Fruit fly (Drosophila melanogaster) whole organism, embryonic: ENCODE results near the gene Rpn11.

Experiments used
- Blimp-1 ChIP-seq: fragments of 200-800 bp; sonication (Bioruptor generic); optimal IDR thresholded peaks from 3 replicates; lab custom pipeline; 2018; ENCODE audit warnings: missing biosample characterization, missing genetic modification characterization, mild to moderate bottlenecking, moderate library complexity, missing genetic modification reagents
- C15 ChIP-seq: fragments of 200-800 bp; sonication (Bioruptor generic); IDR thresholded peaks from 3 replicates; pipeline ENCODE4 v1.3.6; 2022; ENCODE audit warnings: missing biosample characterization, missing genetic modification characterization
- CG10979 ChIP-seq: fragments of 200-800 bp; sonication (Bioruptor generic); optimal IDR thresholded peaks from 2 replicates; lab custom pipeline; 2018; ENCODE audit warnings: missing biosample characterization, mild to moderate bottlenecking, missing genetic modification characterization, moderate library complexity
- CG13123 ChIP-seq: fragments of 200-800 bp; sonication (Bioruptor generic); optimal IDR thresholded peaks from 2 replicates; lab custom pipeline; 2016; ENCODE audit warnings: missing biosample characterization, missing genetic modification characterization
- CG13894 ChIP-seq: fragments of 200-800 bp; sonication (Bioruptor generic); optimal IDR thresholded peaks from 3 replicates; lab custom pipeline; 2018; ENCODE audit warnings: missing biosample characterization, mild to moderate bottlenecking, missing genetic modification characterization, moderate library complexity
- CG15073 ChIP-seq: fragments of 200-800 bp; sonication (Bioruptor generic); optimal IDR thresholded peaks from 2 replicates; lab custom pipeline; 2016; ENCODE audit warnings: missing biosample characterization, missing genetic modification characterization
- CG17328 ChIP-seq: fragments of 200-800 bp; sonication (Bioruptor generic); IDR thresholded peaks from 2 replicates; pipeline ENCODE4 v1.3.6; 2022; ENCODE audit warnings: missing biosample characterization, missing genetic modification characterization
- CG17359 ChIP-seq: fragments of 200-800 bp; sonication (Bioruptor generic); optimal IDR thresholded peaks from 3 replicates; lab custom pipeline; 2018; ENCODE audit warnings: missing biosample characterization, mild to moderate bottlenecking, missing genetic modification characterization, moderate library complexity
- CG17385 ChIP-seq: fragments of 200-800 bp; sonication (Bioruptor generic); optimal IDR thresholded peaks from 3 replicates; lab custom pipeline; 2018; ENCODE audit warnings: missing biosample characterization, mild to moderate bottlenecking, missing genetic modification characterization
- CG18011 ChIP-seq: fragments of 200-800 bp; sonication (Bioruptor generic); optimal IDR thresholded peaks from 2 replicates; lab custom pipeline; 2017; ENCODE audit warnings: missing biosample characterization, missing genetic modification characterization, mild to moderate bottlenecking, moderate library complexity, missing genotype
- CG30431 ChIP-seq: fragments of 200-800 bp; sonication (Bioruptor generic); optimal IDR thresholded peaks from 2 replicates; lab custom pipeline; 2017; ENCODE audit warnings: missing biosample characterization, missing genetic modification characterization
- CG34376 ChIP-seq: fragments of 200-800 bp; sonication (Bioruptor generic); optimal IDR thresholded peaks from 2 replicates; lab custom pipeline; 2018; ENCODE audit warnings: missing biosample characterization, mild to moderate bottlenecking, missing genetic modification characterization
- CG3847 ChIP-seq: fragments of 200-800 bp; sonication (Bioruptor generic); IDR thresholded peaks from 2 replicates; pipeline ENCODE4 v1.3.6; 2022; ENCODE audit warnings: missing biosample characterization, missing genetic modification characterization
- CG6654 ChIP-seq: fragments of 200-800 bp; sonication (Bioruptor generic); optimal IDR thresholded peaks from 2 replicates; lab custom pipeline; 2017; ENCODE audit warnings: missing biosample characterization, mild to moderate bottlenecking, missing genetic modification characterization
- CG6791 ChIP-seq: fragments of 200-800 bp; sonication (Bioruptor generic); IDR thresholded peaks from 3 replicates; pipeline ENCODE4 v1.3.6; 2022; ENCODE audit warnings: missing biosample characterization, missing genetic modification characterization; ENCODE audit not compliant: partially characterized antibody
- CG7963 ChIP-seq: fragments of 200-800 bp; sonication (Bioruptor generic); IDR thresholded peaks from 3 replicates; pipeline ENCODE4 v1.3.6; 2022; ENCODE audit warnings: missing biosample characterization, missing genetic modification characterization; ENCODE audit not compliant: partially characterized antibody
- CG8944 ChIP-seq: fragments of 200-800 bp; sonication (Bioruptor generic); optimal IDR thresholded peaks from 3 replicates; lab custom pipeline; 2016; ENCODE audit warnings: missing biosample characterization, missing genetic modification characterization
- CG9797 ChIP-seq: fragments of 200-800 bp; sonication (Bioruptor generic); optimal IDR thresholded peaks from 3 replicates; lab custom pipeline; 2018; ENCODE audit warnings: missing biosample characterization, mild to moderate bottlenecking, missing genetic modification characterization
- CoRest ChIP-seq: fragments of 200-800 bp; sonication (Bioruptor generic); optimal IDR thresholded peaks from 3 replicates; lab custom pipeline; 2018; ENCODE audit warnings: missing biosample characterization, mild to moderate bottlenecking, missing genetic modification characterization, moderate library complexity
- Dp ChIP-seq: fragments of 200-800 bp; sonication (Bioruptor generic); optimal IDR thresholded peaks from 2 replicates; lab custom pipeline; 2018; ENCODE audit warnings: missing biosample characterization, mild to moderate bottlenecking, missing genetic modification characterization, moderate library complexity
- Gsc ChIP-seq: fragments of 200-800 bp; sonication (Bioruptor generic); IDR thresholded peaks from 2 replicates; pipeline ENCODE4 v1.3.6; 2022; ENCODE audit warnings: missing biosample characterization, missing genetic modification characterization
- HHEX ChIP-seq: fragments of 200-800 bp; sonication (Bioruptor generic); optimal IDR thresholded peaks from 3 replicates; lab custom pipeline; 2017; ENCODE audit warnings: missing biosample characterization, mild to moderate bottlenecking, missing genetic modification characterization, missing genetic modification reagents
- Hey ChIP-seq: fragments of 200-800 bp; sonication (Bioruptor generic); optimal IDR thresholded peaks from 3 replicates; lab custom pipeline; 2018; ENCODE audit warnings: missing biosample characterization, mild to moderate bottlenecking, missing genetic modification characterization
- Vsx1 ChIP-seq: fragments of 200-800 bp; sonication (Bioruptor generic); optimal IDR thresholded peaks from 2 replicates; lab custom pipeline; 2017; ENCODE audit warnings: missing biosample characterization, mild to moderate bottlenecking, missing genetic modification characterization, missing genetic modification reagents
- ac ChIP-seq: fragments of 200-800 bp; sonication (Bioruptor generic); optimal IDR thresholded peaks from 3 replicates; lab custom pipeline; 2017; ENCODE audit warnings: missing biosample characterization, mild to moderate bottlenecking, missing genetic modification characterization
- ash1 ChIP-seq: fragments of 200-800 bp; sonication (Bioruptor generic); optimal IDR thresholded peaks from 2 replicates; lab custom pipeline; 2018; ENCODE audit warnings: missing biosample characterization, mild to moderate bottlenecking, missing genetic modification characterization
- az2 ChIP-seq: fragments of 200-800 bp; sonication (Bioruptor generic); optimal IDR thresholded peaks from 3 replicates; lab custom pipeline; 2016; ENCODE audit warnings: missing biosample characterization, missing genetic modification characterization
- ci ChIP-seq: fragments of 200-800 bp; sonication (Bioruptor generic); IDR thresholded peaks from 3 replicates; pipeline ENCODE4 v1.3.6; 2022; ENCODE audit warnings: missing biosample characterization, missing genetic modification characterization
- jumu ChIP-seq: fragments of 200-800 bp; sonication (Bioruptor generic); optimal IDR thresholded peaks from 3 replicates; lab custom pipeline; 2016; ENCODE audit warnings: missing biosample characterization, missing genetic modification characterization
- lbe ChIP-seq: fragments of 200-800 bp; sonication (Bioruptor generic); optimal IDR thresholded peaks from 2 replicates; lab custom pipeline; 2016; ENCODE audit warnings: missing biosample characterization, mild to moderate bottlenecking, missing genetic modification characterization
- pum ChIP-seq: fragments of 200-800 bp; sonication (Bioruptor generic); optimal IDR thresholded peaks from 2 replicates; lab custom pipeline; 2016; ENCODE audit warnings: missing biosample characterization, missing genetic modification characterization
- pzg ChIP-seq: fragments of 200-800 bp; sonication (Bioruptor generic); optimal IDR thresholded peaks from 3 replicates; lab custom pipeline; 2018; ENCODE audit warnings: missing biosample characterization, mild to moderate bottlenecking, missing genetic modification characterization, moderate library complexity
- repo ChIP-seq: fragments of 200-800 bp; sonication (Bioruptor generic); optimal IDR thresholded peaks from 2 replicates; lab custom pipeline; 2016; ENCODE audit warnings: missing biosample characterization, missing genetic modification characterization
- slou ChIP-seq: fragments of 200-800 bp; sonication (Bioruptor generic); optimal IDR thresholded peaks from 3 replicates; lab custom pipeline; 2016; ENCODE audit warnings: missing biosample characterization, missing genetic modification characterization
- ssp ChIP-seq: fragments of 200-800 bp; sonication (Bioruptor generic); IDR thresholded peaks from 2 replicates; pipeline ENCODE4 v1.3.6; 2022; ENCODE audit warnings: missing biosample characterization, missing genetic modification characterization
- toy ChIP-seq: fragments of 200-800 bp; sonication (Bioruptor generic); IDR thresholded peaks from 2 replicates; pipeline ENCODE4 v1.3.6; 2022; ENCODE audit warnings: missing biosample characterization, missing genetic modification characterization
- ttk ChIP-seq: fragments of 200-800 bp; sonication (Bioruptor generic); IDR thresholded peaks from 2 replicates; pipeline ENCODE4 v2.1.2; 2022; ENCODE audit warnings: missing biosample characterization, missing genetic modification characterization

Rpn11 gene

dm6 chr2L:5009306-5010030 is 50.1 kb downstream of the Rpn11 start, which contains the start of gene Rtnl1 (continued):
- TF ChIP-seq ash1 (no peak), ssp (GFP tag; lab: Robert Waterston, UW) (no peak), jumu (peak; percentile 72), CG30431 (GFP tag; lab: Kevin White, UChicago) (no peak), CG17359 (tag; lab: Kevin White, UChicago) (no peak), Dp (peak; percentile 88), pum (peak; percentile 19), repo (peak; percentile 26), Hey (tag; lab: Kevin White, UChicago) (no peak), slou (GFP tag; lab: Kevin White, UChicago) (no peak), CG7963 (peak; percentile 88; the same call in 2 of the 3 replicates), CG3847 (peak; percentile 55; the same call in 1 of the 2 replicates), pzg (GFP tag; lab: Kevin White, UChicago) (peak; percentile 99), lbe (GFP tag; lab: Kevin White, UChicago) (no peak), CG9797 (GFP tag; lab: Kevin White, UChicago) (peak; percentile 80), CG15073 (GFP tag; lab: Kevin White, UChicago) (no peak), ac (GFP tag; lab: Kevin White, UChicago) (no peak), CoRest (tag; lab: Kevin White, UChicago) (peak; percentile 48), CG17328 (GFP tag; lab: Robert Waterston, UW) (no peak), CG34376 (GFP tag; lab: Kevin White, UChicago) (no peak), ci (GFP tag; lab: Robert Waterston, UW) (peak; percentile 57; the same call in 2 of the 3 replicates), CG10979 (peak; percentile 17), HHEX (no peak), az2 (GFP tag; lab: Kevin White, UChicago) (peak; percentile 3), CG13123 (GFP tag; lab: Kevin White, UChicago) (no peak), Blimp-1 (no peak), Gsc (no peak), Vsx1 (GFP tag; lab: Kevin White, UChicago) (no peak), ttk (GFP tag; lab: Robert Waterston, UW) (no peak), CG8944 (no peak), toy (GFP tag; lab: Robert Waterston, UW) (no peak), CG17385 (GFP tag; lab: Kevin White, UChicago) (no peak), CG6654 (peak; percentile 10), CG6791 (GFP tag; lab: Robert Waterston, UW) (peak; percentile 93), C15 (GFP tag; lab: Robert Waterston, UW) (no peak), CG18011 (GFP tag; lab: Kevin White, UChicago) (no peak), CG13894 (peak; percentile 47)
